Worm (Caenorhabditis elegans) whole organism, L1 larva: ENCODE measurements around the gene Y73B6BL.270.

Source experiments
- C16A3.4 ChIP-seq: fragments of 150-350 bp; optimal IDR thresholded peaks from 2 replicates; lab custom pipeline; 2014; ENCODE audit warnings: missing biosample characterization, missing genetic modification characterization
- aha-1 ChIP-seq: fragments of 150-350 bp; optimal IDR thresholded peaks from 2 replicates; lab custom pipeline; 2014; ENCODE audit warnings: missing biosample characterization, missing genetic modification characterization
- alr-1 ChIP-seq: fragments of 200-800 bp; sonication (Bioruptor generic); optimal IDR thresholded peaks from 2 replicates; lab custom pipeline; 2018; ENCODE audit warnings: borderline replicate concordance, mild to moderate bottlenecking, missing genetic modification characterization, missing compliant biosample characterization
- aly-2 ChIP-seq: fragments of 150-350 bp; optimal IDR thresholded peaks from 2 replicates; lab custom pipeline; 2014; ENCODE audit warnings: missing biosample characterization, missing genetic modification characterization
- blmp-1 ChIP-seq: fragments of 150-350 bp; optimal IDR thresholded peaks from 2 replicates; lab custom pipeline; 2014; ENCODE audit warnings: missing biosample characterization, missing genetic modification characterization
- fkh-4 ChIP-seq: sonication (generic microtip); optimal IDR thresholded peaks from 2 replicates; lab custom pipeline; 2016; ENCODE audit warnings: missing compliant biosample characterization, missing genetic modification characterization, borderline replicate concordance
- fkh-8 ChIP-seq: sonication (generic microtip); optimal IDR thresholded peaks from 2 replicates; lab custom pipeline; 2016; ENCODE audit warnings: mild to moderate bottlenecking, missing genetic modification characterization, missing compliant biosample characterization
- hlh-17 ChIP-seq: fragments of 200-800 bp; sonication (Bioruptor generic); optimal IDR thresholded peaks from 2 replicates; lab custom pipeline; 2018; ENCODE audit warnings: missing genetic modification characterization, mild to moderate bottlenecking, missing compliant biosample characterization, moderate library complexity, borderline replicate concordance
- isw-1 ChIP-seq: fragments of 200-800 bp; sonication (Bioruptor generic); IDR thresholded peaks from 2 replicates; pipeline ENCODE4 v1.3.6; 2022; ENCODE audit warnings: missing genetic modification characterization, missing compliant biosample characterization
- jun-1 ChIP-seq: fragments of 150-350 bp; optimal IDR thresholded peaks from 2 replicates; lab custom pipeline; 2014; ENCODE audit warnings: missing biosample characterization, missing genetic modification reagents, missing genetic modification characterization
- lin-39 ChIP-seq: fragments of 150-350 bp; optimal IDR thresholded peaks from 2 replicates; lab custom pipeline; 2014; ENCODE audit warnings: missing biosample characterization, missing genetic modification reagents, missing genetic modification characterization
- nhr-19 ChIP-seq: fragments of 200-800 bp; sonication (Bioruptor generic); conservative IDR thresholded peaks from 2 replicates; pipeline ENCODE4 v1.3.6; 2022; ENCODE audit warnings: missing genetic modification characterization, missing compliant biosample characterization
- nhr-28 ChIP-seq: fragments of 150-350 bp; optimal IDR thresholded peaks from 2 replicates; lab custom pipeline; 2014; ENCODE audit warnings: missing biosample characterization, missing genetic modification characterization
- nhr-85 ChIP-seq: sonication (generic microtip); peaks from one replicate; lab custom pipeline; 2016; ENCODE audit warnings: missing genetic modification characterization, inconsistent platforms, missing compliant biosample characterization
- pqm-1 ChIP-seq: sonication (generic microtip); optimal IDR thresholded peaks from 3 replicates; lab custom pipeline; 2017; ENCODE audit warnings: missing biosample characterization, missing genetic modification characterization
- snu-23 ChIP-seq: sonication (generic microtip); optimal IDR thresholded peaks from 2 replicates; lab custom pipeline; 2016; ENCODE audit warnings: missing genetic modification characterization, missing compliant biosample characterization
- unc-130 ChIP-seq: fragments of 150-350 bp; optimal IDR thresholded peaks from 2 replicates; lab custom pipeline; 2017; ENCODE audit warnings: missing biosample characterization, missing genetic modification characterization, inconsistent platforms

The Y73B6BL.270 gene

ce11 chrIV:6417612-6418011, 52.5 kb downstream of the Y73B6BL.270 start:
- TF ChIP-seq blmp-1 (tag; lab: Kevin White, UChicago) = no peak
- TF ChIP-seq fkh-4 (tag; lab: Kevin White, UChicago) = no peak
- TF ChIP-seq pqm-1 (tag; lab: Kevin White, UChicago) = no peak
- TF ChIP-seq jun-1 (tag; lab: Kevin White, UChicago) = no peak
- TF ChIP-seq nhr-19 (GFP tag; lab: Robert Waterston, UW) = no peak
- TF ChIP-seq hlh-17 = no peak
- TF ChIP-seq nhr-28 (tag; lab: Kevin White, UChicago) = no peak
- no peak for TF ChIP-seq snu-23
- no peak for TF ChIP-seq C16A3.4
- no peak for TF ChIP-seq aha-1
- TF ChIP-seq alr-1 (tag; lab: Kevin White, UChicago) = no peak
- no peak for TF ChIP-seq aly-2
- no peak for TF ChIP-seq fkh-8 (tag; lab: Kevin White, UChicago)
- no peak for TF ChIP-seq isw-1 (GFP tag; lab: Robert Waterston, UW)
- TF ChIP-seq lin-39 = no peak
- TF ChIP-seq unc-130 (tag; lab: Kevin White, UChicago) = no peak
- TF ChIP-seq nhr-85 = no peak
